Worm (Caenorhabditis elegans): ENCODE data around the gene mltn-5.

mltn-5 gene

ce11 chrII:13968979-13969378 lies 44.0 kb downstream of the mltn-5 start, which contains the start of gene sre-43:
TSS of gene sre-43 (minus strand) at chrII:13969079.
- TF ChIP-seq mdl-1 (tag; optimal IDR thresholded peaks at IDR 0.05), result no peak
- TF ChIP-seq fos-1 (tag; optimal IDR thresholded peaks at IDR 0.05), result no peak
- TF ChIP-seq nhr-11 (tag; optimal IDR thresholded peaks at IDR 0.05), result no peak
- TF ChIP-seq mml-1 (tag; optimal IDR thresholded peaks at IDR 0.05), result no peak
- no peak for TF ChIP-seq ztf-11 (tag; optimal IDR thresholded peaks at IDR 0.05)
- TF ChIP-seq unc-62 (GFP tag; optimal IDR thresholded peaks at IDR 0.05), result no peak
- TF ChIP-seq jun-1 (tag; optimal IDR thresholded peaks at IDR 0.05), result no peak
- TF ChIP-seq nfya-1 (tag; optimal IDR thresholded peaks at IDR 0.05; ENCODE audit: insufficient read depth), result no peak
- no peak for TF ChIP-seq ceh-16 (tag; optimal IDR thresholded peaks at IDR 0.05)
- no peak for TF ChIP-seq sea-2 (GFP tag; optimal IDR thresholded peaks at IDR 0.05)
- TF ChIP-seq lin-15B (tag; optimal IDR thresholded peaks at IDR 0.05), result no peak
- TF ChIP-seq lin-39 (tag; optimal IDR thresholded peaks at IDR 0.05), result no peak

- TF ChIP-seq jun-1 (tag; optimal IDR thresholded peaks at IDR 0.05) (no peak), nfya-1 (tag; optimal IDR thresholded peaks at IDR 0.05; ENCODE audit: insufficient read depth) (no peak), ceh-28 (tag; optimal IDR thresholded peaks at IDR 0.05) (no peak), sea-2 (GFP tag; optimal IDR thresholded peaks at IDR 0.05) (no peak), nhr-28 (tag; optimal IDR thresholded peaks at IDR 0.05) (no peak), nhr-23 (tag; optimal IDR thresholded peaks at IDR 0.05) (no peak), R02D3.7 (tag; optimal IDR thresholded peaks at IDR 0.05) (no peak), tbx-2 (tag; optimal IDR thresholded peaks at IDR 0.05) (no peak), nhr-43 (tag; optimal IDR thresholded peaks at IDR 0.05; ENCODE audit: poor library complexity, severe bottlenecking) (no peak), elt-3 (tag; optimal IDR thresholded peaks at IDR 0.05) (no peak), ztf-11 (tag; optimal IDR thresholded peaks at IDR 0.05) (no peak), daf-12 (tag; optimal IDR thresholded peaks at IDR 0.05) (no peak), lin-39 (tag; optimal IDR thresholded peaks at IDR 0.05) (no peak)
Measured at ce11 chrII:13972199-13972598, 47.2 kb downstream of the mltn-5 start.

ce11 chrII:13973514-13973913 lies 48.5 kb downstream of the mltn-5 start, which contains the start of gene Y39G8B.1:
TSS of gene Y39G8B.1 (minus strand) at chrII:13973812.
- TF ChIP-seq zag-1 (tag; optimal IDR thresholded peaks at IDR 0.05) (no peak), tbx-2 (tag; optimal IDR thresholded peaks at IDR 0.05) (no peak), ceh-9 (tag; optimal IDR thresholded peaks at IDR 0.05) (no peak), pqm-1 (tag; optimal IDR thresholded peaks at IDR 0.05) (peak; percentile 24), daf-12 (tag; optimal IDR thresholded peaks at IDR 0.05) (no peak), nhr-28 (tag; optimal IDR thresholded peaks at IDR 0.05) (no peak), sea-2 (GFP tag; optimal IDR thresholded peaks at IDR 0.05) (no peak), fos-1 (tag; optimal IDR thresholded peaks at IDR 0.05) (no peak), ama-1 (optimal IDR thresholded peaks at IDR 0.05) (no peak), skn-1 (tag; optimal IDR thresholded peaks at IDR 0.05) (peak; percentile 3), elt-2 (tag; optimal IDR thresholded peaks at IDR 0.05) (peak; percentile 52), nhr-11 (tag; optimal IDR thresholded peaks at IDR 0.05) (no peak), mdl-1 (tag; optimal IDR thresholded peaks at IDR 0.05) (no peak), eor-1 (tag; optimal IDR thresholded peaks at IDR 0.05) (no peak), fkh-2 (tag; optimal IDR thresholded peaks at IDR 0.05) (no peak), ZK546.5 (tag; optimal IDR thresholded peaks at IDR 0.05) (no peak), nhr-77 (tag; optimal IDR thresholded peaks at IDR 0.05) (no peak), ztf-4 (tag; optimal IDR thresholded peaks at IDR 0.05) (no peak), snpc-4 (tag; optimal IDR thresholded peaks at IDR 0.05) (no peak), ztf-11 (tag; optimal IDR thresholded peaks at IDR 0.05) (no peak), fkh-10 (GFP tag; optimal IDR thresholded peaks at IDR 0.05) (no peak), elt-1 (tag; optimal IDR thresholded peaks at IDR 0.05) (no peak), nhr-23 (tag; optimal IDR thresholded peaks at IDR 0.05) (peak; percentile 43), mml-1 (tag; optimal IDR thresholded peaks at IDR 0.05) (no peak), ceh-28 (tag; optimal IDR thresholded peaks at IDR 0.05) (peak; percentile 7), pha-4 (tag; optimal IDR thresholded peaks at IDR 0.05) (peak; percentile 5), elt-3 (tag; optimal IDR thresholded peaks at IDR 0.05) (no peak), ceh-82 (tag; optimal IDR thresholded peaks at IDR 0.05) (no peak), lin-39 (tag; optimal IDR thresholded peaks at IDR 0.05) (no peak), nhr-25 (tag; optimal IDR thresholded peaks at IDR 0.05) (no peak)

- TF ChIP-seq nfya-1 (tag; optimal IDR thresholded peaks at IDR 0.05; ENCODE audit: insufficient read depth) (no peak), fkh-10 (GFP tag; optimal IDR thresholded peaks at IDR 0.05) (no peak), nhr-77 (tag; optimal IDR thresholded peaks at IDR 0.05) (no peak), nhr-67 (tag; optimal IDR thresholded peaks at IDR 0.05) (no peak), aly-2 (tag; optimal IDR thresholded peaks at IDR 0.05) (no peak), eor-1 (tag; optimal IDR thresholded peaks at IDR 0.05) (no peak), ceh-82 (tag; optimal IDR thresholded peaks at IDR 0.05) (no peak), ceh-9 (tag; optimal IDR thresholded peaks at IDR 0.05) (no peak), fos-1 (tag; optimal IDR thresholded peaks at IDR 0.05) (no peak), jun-1 (tag; optimal IDR thresholded peaks at IDR 0.05) (no peak), skn-1 (tag; optimal IDR thresholded peaks at IDR 0.05) (no peak), nhr-23 (tag; optimal IDR thresholded peaks at IDR 0.05) (no peak), nhr-25 (tag; optimal IDR thresholded peaks at IDR 0.05) (no peak), elt-1 (tag; optimal IDR thresholded peaks at IDR 0.05) (no peak)
Measured at ce11 chrII:13974136-13974535, 49.1 kb downstream of the mltn-5 start.
